Fruit fly (Drosophila melanogaster): ENCODE data around the gene Pif1B.

Gene Pif1B

DNA sequence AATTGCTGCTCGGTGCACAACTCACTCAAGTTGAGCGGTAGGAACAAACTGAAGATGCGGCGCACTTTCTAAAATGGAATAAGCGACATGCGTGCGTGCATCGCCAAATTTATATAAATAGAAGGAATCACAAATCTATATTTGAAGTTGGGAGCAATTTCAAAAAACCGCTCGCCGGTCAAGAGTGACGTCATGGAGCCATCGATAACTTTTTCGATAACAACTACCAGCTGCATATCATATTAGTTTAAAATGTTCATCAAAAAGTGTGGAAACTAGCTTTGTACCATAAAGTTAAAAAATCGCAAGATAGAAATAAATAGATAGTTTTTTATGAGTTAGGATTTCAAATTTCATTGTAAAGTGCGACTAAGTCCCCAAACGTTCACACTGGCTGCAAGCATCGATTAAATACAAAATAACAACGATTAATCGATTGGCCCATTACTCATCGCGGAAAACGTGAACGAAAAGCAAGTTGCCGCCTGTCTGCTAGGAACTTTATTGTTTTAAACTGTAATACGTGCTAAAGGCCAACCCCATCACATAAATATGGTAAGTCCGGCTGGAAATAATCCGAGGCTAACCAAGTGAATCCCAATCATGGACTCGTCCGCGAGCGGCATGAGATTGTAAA lies at the start of gene Pif1B, which contains the start of the genes Pif1A and CCT7:
Gene Pif1B, minus strand, starts transcription at position 51 of the 637 bp plus-strand sequence.
Gene Pif1A, minus strand, starts transcription at position 51 of the 637 bp plus-strand sequence.
Gene CCT7, plus strand, starts transcription at position 439 of the 637 bp plus-strand sequence.
- TF ChIP-seq usp (GFP tag; optimal IDR thresholded peaks at IDR 0.05) (no peak), CG8478 (optimal IDR thresholded peaks at IDR 0.05) (no peak), EcR (GFP tag; optimal IDR thresholded peaks at IDR 0.05) (no peak), psq (optimal IDR thresholded peaks at IDR 0.05) (no peak), Dll (optimal IDR thresholded peaks at IDR 0.05) (no peak), pan (optimal IDR thresholded peaks at IDR 0.05) (no peak)

DNA sequence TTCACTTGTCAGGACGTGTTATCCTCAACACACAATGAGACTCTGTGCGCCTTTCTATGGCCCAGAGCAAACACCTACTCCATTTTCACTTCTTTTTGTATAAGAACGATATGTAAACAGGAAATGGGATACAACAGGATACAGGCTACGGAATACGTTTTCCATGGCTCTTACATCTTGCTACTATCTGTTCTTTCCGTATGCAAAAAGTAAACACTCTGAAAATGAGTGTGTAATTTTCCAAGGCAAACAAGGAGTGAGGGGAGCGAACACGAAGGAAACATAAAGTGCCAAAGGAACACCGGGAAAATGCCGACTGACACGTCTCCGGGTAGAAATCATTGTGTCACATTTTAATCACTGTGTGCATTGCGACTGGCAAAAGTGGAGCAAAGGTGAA lies 49.6 kb upstream of the Pif1B start:
- TF ChIP-seq psq (optimal IDR thresholded peaks at IDR 0.05) (no peak), Dll (optimal IDR thresholded peaks at IDR 0.05) (no peak), CG8478 (optimal IDR thresholded peaks at IDR 0.05) (no peak), pan (optimal IDR thresholded peaks at IDR 0.05) (no peak), EcR (GFP tag; optimal IDR thresholded peaks at IDR 0.05) (no peak), usp (GFP tag; optimal IDR thresholded peaks at IDR 0.05) (no peak)

DNA sequence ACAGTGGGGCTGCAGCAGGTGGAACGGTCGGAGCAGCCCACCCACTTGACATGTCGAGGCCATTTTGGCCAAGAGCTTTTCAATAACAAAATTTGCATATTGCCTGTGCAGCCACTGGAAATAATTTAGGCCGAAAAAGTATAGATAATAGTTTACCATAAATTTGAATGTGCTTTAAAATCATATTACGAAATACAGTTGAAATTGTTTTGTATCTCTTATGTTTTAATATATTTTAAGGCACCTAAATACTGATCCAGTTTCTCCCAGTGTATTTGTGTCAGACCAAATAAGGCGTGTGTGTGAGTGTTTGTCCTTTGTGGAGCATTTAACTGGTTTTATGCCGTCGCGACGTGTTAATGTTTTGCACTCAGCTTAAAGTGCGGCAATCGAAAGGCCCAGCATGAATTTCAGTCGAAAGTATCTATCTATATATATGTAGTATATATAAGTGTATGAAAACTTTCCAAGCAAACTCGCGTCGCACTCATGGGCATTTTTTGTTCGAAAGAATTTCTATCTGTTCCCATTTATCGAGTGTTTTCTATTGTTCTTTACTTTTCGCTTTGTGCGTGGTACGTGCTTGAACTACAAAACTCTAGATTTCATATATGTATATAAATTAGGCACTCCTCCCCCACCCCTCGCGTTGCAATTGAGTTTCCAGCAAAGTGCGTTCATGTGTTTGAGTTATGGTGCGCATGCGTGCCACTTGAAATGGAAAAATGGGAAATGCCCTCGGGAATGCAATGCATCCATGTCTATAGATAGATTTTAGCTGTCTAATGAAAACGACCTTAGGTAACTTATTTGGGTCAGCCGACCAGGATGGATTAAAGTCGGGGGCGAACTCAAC lies 48.6 kb upstream of the Pif1B start:
- TF ChIP-seq CG8478 (optimal IDR thresholded peaks at IDR 0.05), result no peak

DNA sequence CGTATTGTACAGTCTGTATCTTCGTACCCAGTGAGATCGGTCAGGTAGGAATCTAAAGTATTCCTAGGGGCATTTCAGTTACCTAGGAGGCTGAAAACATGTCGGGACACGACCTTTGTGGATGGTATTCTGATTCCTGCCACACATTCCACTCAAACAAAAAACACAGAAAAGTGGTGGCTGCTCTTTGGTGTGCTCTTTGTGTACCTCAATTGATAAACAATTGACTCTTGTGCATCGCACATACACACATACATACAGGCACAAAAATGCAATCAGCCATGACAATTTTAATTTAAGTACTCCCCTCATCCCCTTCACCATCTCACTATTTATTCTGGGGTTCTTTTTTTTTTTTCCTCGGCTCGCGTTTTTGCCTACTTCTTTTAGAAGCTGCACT lies 47.2 kb upstream of the Pif1B start:
- TF ChIP-seq CG8478 (optimal IDR thresholded peaks at IDR 0.05) (no peak), EcR (GFP tag; optimal IDR thresholded peaks at IDR 0.05) (no peak), Dll (optimal IDR thresholded peaks at IDR 0.05) (no peak), psq (optimal IDR thresholded peaks at IDR 0.05) (no peak), pan (optimal IDR thresholded peaks at IDR 0.05) (no peak), usp (GFP tag; optimal IDR thresholded peaks at IDR 0.05) (no peak)

DNA sequence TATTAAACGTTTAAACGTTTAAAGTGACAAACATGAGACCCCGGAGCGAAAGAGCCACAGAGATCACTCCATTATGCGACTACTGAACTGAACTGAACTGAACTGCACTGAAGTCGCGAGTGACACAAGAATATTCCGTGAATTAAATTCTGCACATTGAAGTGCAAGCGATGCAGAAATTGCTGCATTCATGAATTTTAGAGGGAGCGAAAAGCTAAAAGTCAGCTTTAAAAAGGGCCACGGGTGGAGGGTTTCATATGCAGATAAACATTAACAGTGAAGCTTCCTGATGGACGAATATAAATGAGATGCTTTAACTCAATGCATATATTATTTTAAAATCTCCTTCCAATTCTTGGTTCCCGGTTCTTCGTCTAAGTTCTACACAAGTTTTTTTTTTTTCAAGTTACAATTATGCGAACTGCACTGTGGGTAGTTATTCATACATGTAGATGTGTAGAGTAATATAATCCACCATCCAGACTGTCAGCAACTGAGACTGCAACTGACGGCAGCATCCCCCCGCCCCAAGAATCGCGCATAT lies 46.2 kb upstream of the Pif1B start:
- no peak for TF ChIP-seq EcR (GFP tag; optimal IDR thresholded peaks at IDR 0.05)
- no peak for TF ChIP-seq CG8478 (optimal IDR thresholded peaks at IDR 0.05)
- no peak for TF ChIP-seq usp (GFP tag; optimal IDR thresholded peaks at IDR 0.05)
- TF ChIP-seq psq (optimal IDR thresholded peaks at IDR 0.05), result no peak

DNA sequence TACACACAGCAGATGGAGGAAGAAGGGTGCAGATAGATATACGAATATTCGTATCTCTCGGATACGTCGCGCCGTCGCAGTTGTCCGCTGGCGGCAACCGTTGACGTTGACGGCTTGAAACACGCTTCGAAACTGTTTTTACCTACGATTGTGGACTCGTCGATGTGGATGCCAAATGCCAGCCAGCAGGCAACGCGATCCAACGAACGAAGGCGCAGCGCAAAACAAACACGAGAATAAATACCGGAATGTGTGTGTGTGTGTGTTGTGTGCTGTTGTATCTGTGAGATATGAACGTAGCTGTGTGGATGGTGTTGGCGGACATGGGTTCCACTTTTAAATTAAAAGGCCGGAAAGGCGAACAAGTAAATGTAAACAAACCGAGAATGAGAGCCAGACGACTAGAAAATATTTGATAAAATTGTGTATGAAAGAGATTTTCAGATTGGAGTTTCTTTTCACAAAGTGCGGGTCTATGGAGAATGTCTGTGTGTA lies 45.2 kb upstream of the Pif1B start:
- no peak for TF ChIP-seq CG8478 (optimal IDR thresholded peaks at IDR 0.05)
- TF ChIP-seq pan (optimal IDR thresholded peaks at IDR 0.05), result no peak
- no peak for TF ChIP-seq usp (GFP tag; optimal IDR thresholded peaks at IDR 0.05)
- no peak for TF ChIP-seq EcR (GFP tag; optimal IDR thresholded peaks at IDR 0.05)
- TF ChIP-seq psq (optimal IDR thresholded peaks at IDR 0.05), result no peak
- no peak for TF ChIP-seq Dll (optimal IDR thresholded peaks at IDR 0.05)

DNA sequence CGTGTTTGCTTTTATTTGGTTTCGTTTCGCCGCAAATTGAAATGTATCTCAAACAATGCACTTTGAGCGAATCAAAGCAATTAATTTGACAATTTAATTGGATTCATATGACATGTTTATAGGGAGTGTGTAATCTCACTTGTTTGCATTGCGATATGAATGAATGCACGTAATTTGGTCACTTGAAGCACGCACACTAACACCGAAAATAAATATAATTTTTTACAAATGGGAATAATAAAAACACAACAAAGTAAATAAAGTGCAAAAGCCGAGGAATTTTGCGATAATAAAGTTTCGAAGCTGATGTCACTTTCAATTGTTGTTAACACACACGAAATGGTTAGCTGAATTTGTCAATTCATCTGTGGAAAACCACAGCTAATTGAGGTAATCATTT lies 44.0 kb upstream of the Pif1B start:
- TF ChIP-seq EcR (GFP tag; optimal IDR thresholded peaks at IDR 0.05) (no peak), CG8478 (optimal IDR thresholded peaks at IDR 0.05) (no peak), Dll (optimal IDR thresholded peaks at IDR 0.05) (no peak), pan (optimal IDR thresholded peaks at IDR 0.05) (no peak), usp (GFP tag; optimal IDR thresholded peaks at IDR 0.05) (no peak), psq (optimal IDR thresholded peaks at IDR 0.05) (no peak)

DNA sequence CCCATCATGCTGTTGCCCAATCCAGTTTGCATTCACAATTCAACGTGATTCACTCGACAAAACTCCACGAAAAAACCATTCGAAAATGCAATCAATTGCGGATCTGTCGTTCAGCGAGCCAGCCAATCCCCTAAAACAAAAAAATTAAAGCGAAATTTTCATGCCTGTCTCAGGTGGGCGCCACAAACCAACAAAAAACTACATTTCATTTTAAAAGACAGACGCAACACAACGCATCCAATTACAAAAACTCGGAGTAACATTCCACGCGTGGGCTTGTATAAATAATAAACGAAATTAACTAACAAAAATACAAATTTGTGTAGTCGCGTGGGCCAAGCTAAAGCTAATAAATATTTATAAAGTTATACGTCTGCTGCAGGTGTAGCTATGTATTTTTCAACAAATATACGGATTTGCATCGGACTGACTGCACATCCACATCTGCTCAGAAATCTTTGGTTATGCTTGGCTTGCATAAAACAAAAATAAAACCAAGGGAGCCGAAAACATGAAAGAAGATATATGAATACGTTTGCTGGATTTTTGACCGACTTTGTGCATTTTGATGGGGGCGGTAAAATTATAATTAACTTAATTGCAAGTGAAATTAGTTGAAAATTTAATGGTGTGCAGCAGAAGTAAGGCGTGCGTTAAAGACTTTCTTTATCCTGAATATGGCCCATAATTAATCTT lies 43.1 kb upstream of the Pif1B start:
- TF ChIP-seq Dll (optimal IDR thresholded peaks at IDR 0.05) (no peak), CG8478 (optimal IDR thresholded peaks at IDR 0.05) (no peak), pan (optimal IDR thresholded peaks at IDR 0.05) (no peak), EcR (GFP tag; optimal IDR thresholded peaks at IDR 0.05) (no peak), usp (GFP tag; optimal IDR thresholded peaks at IDR 0.05) (no peak), psq (optimal IDR thresholded peaks at IDR 0.05) (no peak)

DNA sequence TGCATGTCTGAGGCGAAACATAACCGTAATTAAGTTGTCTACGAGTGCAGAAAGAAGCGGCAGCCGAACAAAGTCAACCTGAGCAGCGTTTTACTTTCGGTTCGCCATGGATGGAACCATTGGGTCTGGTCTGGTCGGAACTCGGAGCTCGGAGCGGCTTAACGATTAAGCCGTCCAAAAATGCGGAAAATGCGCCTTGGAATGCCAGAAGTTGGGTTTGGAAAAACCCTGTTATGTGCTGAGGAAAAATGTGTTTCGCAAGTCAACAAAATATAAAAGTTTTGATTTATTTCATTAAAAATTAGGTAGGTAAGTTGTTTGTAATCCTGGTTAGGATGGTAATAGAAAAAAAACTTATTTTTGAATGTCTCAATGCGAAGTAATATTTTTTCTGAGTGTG lies 40.6 kb upstream of the Pif1B start:
- TF ChIP-seq psq (optimal IDR thresholded peaks at IDR 0.05) (no peak), CG8478 (optimal IDR thresholded peaks at IDR 0.05) (no peak), EcR (GFP tag; optimal IDR thresholded peaks at IDR 0.05) (no peak), usp (GFP tag; optimal IDR thresholded peaks at IDR 0.05) (no peak), pan (optimal IDR thresholded peaks at IDR 0.05) (no peak)

DNA sequence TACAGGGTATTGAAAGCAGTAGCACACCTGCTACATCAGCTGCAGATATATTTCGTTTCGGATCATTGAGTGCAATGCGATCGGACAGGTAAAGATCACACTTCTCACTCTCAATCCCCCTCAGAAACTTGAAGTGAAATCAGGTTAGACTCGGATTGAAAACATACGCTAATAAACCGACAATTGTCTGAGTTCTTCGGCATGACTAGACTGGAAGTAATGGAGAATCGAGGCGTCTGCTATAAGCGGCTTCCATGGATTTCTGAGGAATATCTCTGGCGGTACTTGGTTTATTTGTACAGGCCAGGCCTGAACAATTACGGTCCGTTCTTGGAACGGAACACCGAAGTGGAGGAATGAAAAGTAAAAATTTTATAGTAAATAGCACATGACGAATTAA lies 40.1 kb upstream of the Pif1B start:
- TF ChIP-seq pan (optimal IDR thresholded peaks at IDR 0.05) (no peak), usp (GFP tag; optimal IDR thresholded peaks at IDR 0.05) (no peak), Dll (optimal IDR thresholded peaks at IDR 0.05) (no peak), psq (optimal IDR thresholded peaks at IDR 0.05) (no peak), EcR (GFP tag; optimal IDR thresholded peaks at IDR 0.05) (no peak), CG8478 (optimal IDR thresholded peaks at IDR 0.05) (no peak)

DNA sequence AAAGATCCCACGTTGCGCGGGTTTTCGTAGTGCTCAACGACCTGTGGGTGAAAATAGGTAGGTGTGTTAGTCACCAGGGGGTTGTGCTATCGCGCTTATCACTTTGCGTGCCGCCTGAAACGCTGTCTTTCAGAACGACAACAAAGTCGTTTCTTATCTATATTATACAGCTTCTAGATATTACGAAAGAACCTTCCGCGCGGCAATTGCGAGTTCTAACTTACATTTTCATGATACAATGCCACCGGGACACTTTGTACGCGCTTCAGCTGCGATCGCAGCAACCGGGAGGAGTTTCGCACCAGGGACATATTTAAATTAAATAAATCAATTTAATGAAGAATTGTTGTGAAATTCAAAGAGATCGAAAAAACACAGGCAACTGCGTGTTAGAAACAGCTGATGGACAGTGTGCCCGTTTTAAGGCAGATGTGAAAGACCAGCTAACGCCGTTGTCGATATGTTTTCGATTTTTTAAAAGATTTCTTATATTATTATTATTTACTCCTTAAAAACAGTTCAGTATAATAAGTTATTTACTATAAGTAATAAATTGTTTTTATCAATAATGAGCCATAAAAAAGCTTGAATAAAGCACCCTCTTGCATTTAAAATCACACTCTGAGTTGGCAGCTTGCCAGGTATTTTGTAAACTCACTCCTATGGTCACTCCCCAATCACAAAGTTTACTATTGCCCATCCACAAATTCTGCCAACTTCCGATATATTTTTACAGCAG lies 23.0 kb upstream of the Pif1B start, which contains the start of the genes IscU and CG8379:
Gene IscU, minus strand, starts transcription at position 417 of the 739 bp plus-strand sequence.
Gene CG8379, plus strand, starts transcription at position 651 of the 739 bp plus-strand sequence.
- TF ChIP-seq pan (optimal IDR thresholded peaks at IDR 0.05), result no peak
- no peak for TF ChIP-seq CG8478 (optimal IDR thresholded peaks at IDR 0.05)
- TF ChIP-seq usp (GFP tag; optimal IDR thresholded peaks at IDR 0.05), result no peak
- no peak for TF ChIP-seq EcR (GFP tag; optimal IDR thresholded peaks at IDR 0.05)
- TF ChIP-seq Dll (optimal IDR thresholded peaks at IDR 0.05), result no peak
- TF ChIP-seq psq (optimal IDR thresholded peaks at IDR 0.05), result no peak
